Worm (Caenorhabditis elegans): Measurements from ENCODE around the gene F47D12.6.

Gene F47D12.6

ce11 chrIII:6297599-6297998 lies 10.5 kb upstream of the F47D12.6 start:
- TF ChIP-seq nhr-20 (tag; optimal IDR thresholded peaks at IDR 0.05) (no peak), lin-14 (GFP tag; optimal IDR thresholded peaks at IDR 0.05) (peak; percentile 45)

- TF ChIP-seq ceh-88 (GFP tag; IDR thresholded peaks at IDR 0.05) = no peak
- no peak for TF ChIP-seq nhr-20 (tag; optimal IDR thresholded peaks at IDR 0.05)
- TF ChIP-seq zip-4 (GFP tag; optimal IDR thresholded peaks at IDR 0.05) = no peak
- no peak for TF ChIP-seq nhr-76 (tag; optimal IDR thresholded peaks at IDR 0.05)
- TF ChIP-seq mdl-1 (tag; optimal IDR thresholded peaks at IDR 0.05) = no peak
- TF ChIP-seq alr-1 (tag; optimal IDR thresholded peaks at IDR 0.05; ENCODE audit: borderline replicate concordance) = no peak
- TF ChIP-seq ces-1 (GFP tag; optimal IDR thresholded peaks at IDR 0.05) = no peak
These were observed 9.0 kb upstream of the F47D12.6 start, which contains the start of gene F47D12.7 for ce11 chrIII:6295972-6296700. F47D12.7 (minus strand) TSS chrIII:6296022.

ce11 chrIII:6290469-6291182 lies 3.5 kb upstream of the F47D12.6 start:
- TF ChIP-seq elt-3 (tag; optimal IDR thresholded peaks at IDR 0.05) (no peak), ceh-82 (tag; optimal IDR thresholded peaks at IDR 0.05) (no peak), isw-1 (GFP tag; IDR thresholded peaks at IDR 0.05) (no peak), pqm-1 (tag; optimal IDR thresholded peaks at IDR 0.05) (no peak), lin-13 (GFP tag; optimal IDR thresholded peaks at IDR 0.05) (no peak), F16B12.6 (tag; optimal IDR thresholded peaks at IDR 0.05) (no peak), unc-30 (tag; optimal IDR thresholded peaks at IDR 0.05) (no peak), sptf-1 (tag; optimal IDR thresholded peaks at IDR 0.05) (no peak), ztf-11 (tag; optimal IDR thresholded peaks at IDR 0.05) (no peak), fos-1 (tag; optimal IDR thresholded peaks at IDR 0.05) (peak; percentile 3), elt-2 (tag; optimal IDR thresholded peaks at IDR 0.05) (peak; percentile 34), nhr-19 (GFP tag; conservative IDR thresholded peaks at IDR 0.05) (no peak)

ce11 chrIII:6289366-6289765 lies 2.3 kb upstream of the F47D12.6 start:
- TF ChIP-seq unc-30 (tag; optimal IDR thresholded peaks at IDR 0.05) (no peak), hlh-17 (GFP tag; optimal IDR thresholded peaks at IDR 0.05; ENCODE audit: borderline replicate concordance) (no peak), egl-27 (tag; optimal IDR thresholded peaks at IDR 0.05) (no peak), rnt-1 (tag; optimal IDR thresholded peaks at IDR 0.05) (no peak), nhr-84 (tag; optimal IDR thresholded peaks at IDR 0.05) (no peak), hpl-2 (GFP tag; optimal IDR thresholded peaks at IDR 0.05) (no peak), nhr-85 (tag) (peak; percentile 35), snu-23 (GFP tag; optimal IDR thresholded peaks at IDR 0.05) (peak; percentile 9), efl-3 (GFP tag; optimal IDR thresholded peaks at IDR 0.05) (no peak), efl-1 (optimal IDR thresholded peaks at IDR 0.05) (peak in 1 of 2 experiments; percentile 50), efl-1 (GFP tag; optimal IDR thresholded peaks at IDR 0.05 in 1 of 2) (peak; percentile 70 to 95), lsy-2 (tag; optimal IDR thresholded peaks at IDR 0.05) (peak in 1 of 2 experiments; percentile 9), lin-14 (GFP tag; optimal IDR thresholded peaks at IDR 0.05) (peak; percentile 64), nhr-237 (tag; optimal IDR thresholded peaks at IDR 0.05) (no peak), xbp-1 (tag; optimal IDR thresholded peaks at IDR 0.05) (no peak), ceh-82 (tag; optimal IDR thresholded peaks at IDR 0.05) (no peak), tlp-1 (tag; optimal IDR thresholded peaks at IDR 0.05) (no peak), lin-35 (GFP tag; optimal IDR thresholded peaks at IDR 0.05) (peak; percentile 47 to 66), C34B4.2 (tag; optimal IDR thresholded peaks at IDR 0.05) (no peak), nhr-71 (tag; optimal IDR thresholded peaks at IDR 0.05) (no peak), irx-1 (tag; optimal IDR thresholded peaks at IDR 0.05) (no peak), lin-15B (tag; optimal IDR thresholded peaks at IDR 0.05) (peak; percentile 16), pqm-1 (tag; optimal IDR thresholded peaks at IDR 0.05) (no peak), nhr-11 (tag; optimal IDR thresholded peaks at IDR 0.05) (no peak), nhr-47 (tag; optimal IDR thresholded peaks at IDR 0.05) (no peak), ceh-63 (GFP tag; optimal IDR thresholded peaks at IDR 0.05) (no peak), dpl-1 (GFP tag; optimal IDR thresholded peaks at IDR 0.05) (peak; percentile 34 to 73 (median 46)), grh-1 (GFP tag; IDR thresholded peaks at IDR 0.05) (no peak), egl-13 (tag; optimal IDR thresholded peaks at IDR 0.05) (no peak)
